Worm (Caenorhabditis elegans): Measurements from ENCODE around the gene bli-5.

bli-5 gene

ce11 chrIII:13429668-13430067 is at the start of gene bli-5:
bli-5 (minus strand) TSS chrIII:13429768.
- TF ChIP-seq W03F9.2 (tag; optimal IDR thresholded peaks at IDR 0.05), result no peak
- TF ChIP-seq dao-5 (tag; optimal IDR thresholded peaks at IDR 0.05), result no peak
- TF ChIP-seq him-1 (tag; optimal IDR thresholded peaks at IDR 0.05), result no peak

ce11 chrIII:13476682-13477081 is 47.1 kb upstream of the bli-5 start, which contains the start of gene T27E9.6:
T27E9.6 (minus strand) TSS chrIII:13476782.
- TF ChIP-seq dao-5 (tag; optimal IDR thresholded peaks at IDR 0.05) (no peak), W03F9.2 (tag; optimal IDR thresholded peaks at IDR 0.05) (no peak), him-1 (tag; optimal IDR thresholded peaks at IDR 0.05) (no peak)

- TF ChIP-seq dao-5 (tag; optimal IDR thresholded peaks at IDR 0.05) (no peak), W03F9.2 (tag; optimal IDR thresholded peaks at IDR 0.05) (no peak), him-1 (tag; optimal IDR thresholded peaks at IDR 0.05) (no peak)
Observed at ce11 chrIII:13474482-13474881, 44.9 kb upstream of the bli-5 start.

ce11 chrIII:13471504-13471903 is 41.9 kb upstream of the bli-5 start, which contains the start of gene pssy-2:
pssy-2 (plus strand) TSS chrIII:13471804.
- no peak for TF ChIP-seq W03F9.2 (tag; optimal IDR thresholded peaks at IDR 0.05)
- no peak for TF ChIP-seq him-1 (tag; optimal IDR thresholded peaks at IDR 0.05)
- no peak for TF ChIP-seq dao-5 (tag; optimal IDR thresholded peaks at IDR 0.05)

ce11 chrIII:13465918-13466592 is 36.5 kb upstream of the bli-5 start, which contains the start of gene cdk-5:
cdk-5 (minus strand) TSS chrIII:13466342.
- TF ChIP-seq W03F9.2 (tag; optimal IDR thresholded peaks at IDR 0.05) (peak; percentile 87), him-1 (tag; optimal IDR thresholded peaks at IDR 0.05) (peak; percentile 6), dao-5 (tag; optimal IDR thresholded peaks at IDR 0.05) (no peak)

ce11 chrIII:13464493-13465362 is 35.2 kb upstream of the bli-5 start, which contains the start of gene kel-3:
kel-3 (plus strand) TSS chrIII:13464820.
- TF ChIP-seq dao-5 (tag; optimal IDR thresholded peaks at IDR 0.05) (peak; percentile 75), him-1 (tag; optimal IDR thresholded peaks at IDR 0.05) (peak; percentile 41), W03F9.2 (tag; optimal IDR thresholded peaks at IDR 0.05) (peak; percentile 40)

ce11 chrIII:13462965-13463783 is 33.6 kb upstream of the bli-5 start, which contains the start of gene ant-1.1:
ant-1.1 (plus strand) TSS chrIII:13463163.
- TF ChIP-seq dao-5 (tag; optimal IDR thresholded peaks at IDR 0.05), result no peak
- peak; percentile 88 for TF ChIP-seq W03F9.2 (tag; optimal IDR thresholded peaks at IDR 0.05)
- TF ChIP-seq him-1 (tag; optimal IDR thresholded peaks at IDR 0.05), result peak; percentile 38

- TF ChIP-seq W03F9.2 (tag; optimal IDR thresholded peaks at IDR 0.05), result no peak
- TF ChIP-seq him-1 (tag; optimal IDR thresholded peaks at IDR 0.05), result no peak
- no peak for TF ChIP-seq dao-5 (tag; optimal IDR thresholded peaks at IDR 0.05)
Observed at ce11 chrIII:13462138-13462634, 32.6 kb upstream of the bli-5 start, which contains the start of the genes abcf-2 and T27E9.2. abcf-2 (minus strand) TSS chrIII:13462238. T27E9.2 (minus strand) TSS chrIII:13462584.

- TF ChIP-seq him-1 (tag; optimal IDR thresholded peaks at IDR 0.05) (no peak), dao-5 (tag; optimal IDR thresholded peaks at IDR 0.05) (no peak), W03F9.2 (tag; optimal IDR thresholded peaks at IDR 0.05) (no peak)
Observed at ce11 chrIII:13461535-13461934, 32.0 kb upstream of the bli-5 start.

- TF ChIP-seq dao-5 (tag; optimal IDR thresholded peaks at IDR 0.05) (no peak), W03F9.2 (tag; optimal IDR thresholded peaks at IDR 0.05) (no peak), him-1 (tag; optimal IDR thresholded peaks at IDR 0.05) (no peak)
Observed at ce11 chrIII:13458978-13459596, 29.5 kb upstream of the bli-5 start, which contains the start of gene tag-164. tag-164 (plus strand) TSS chrIII:13459546.

- TF ChIP-seq dao-5 (tag; optimal IDR thresholded peaks at IDR 0.05) (no peak), W03F9.2 (tag; optimal IDR thresholded peaks at IDR 0.05) (no peak), him-1 (tag; optimal IDR thresholded peaks at IDR 0.05) (no peak)
Observed at ce11 chrIII:13457305-13457704, 27.7 kb upstream of the bli-5 start.

- no peak for TF ChIP-seq dao-5 (tag; optimal IDR thresholded peaks at IDR 0.05)
- no peak for TF ChIP-seq W03F9.2 (tag; optimal IDR thresholded peaks at IDR 0.05)
- no peak for TF ChIP-seq him-1 (tag; optimal IDR thresholded peaks at IDR 0.05)
Observed at ce11 chrIII:13455816-13456215, 26.2 kb upstream of the bli-5 start.

Measured in whole organism, L4/young adult.